Worm (Caenorhabditis elegans) whole organism, L3 larva: Measurements from ENCODE around the gene R04D3.2.

Source experiments
- R02D3.7 ChIP-seq: fragments of 150-350 bp; optimal IDR thresholded peaks from 2 replicates; lab custom pipeline; 2014; ENCODE audit warnings: missing biosample characterization, missing genetic modification characterization
- ZK546.5 ChIP-seq: sonication (generic microtip); optimal IDR thresholded peaks from 2 replicates; lab custom pipeline; 2017; ENCODE audit warnings: missing biosample characterization, missing genetic modification characterization
- aly-2 ChIP-seq: fragments of 150-350 bp; optimal IDR thresholded peaks from 2 replicates; lab custom pipeline; 2014; ENCODE audit warnings: missing biosample characterization, missing genetic modification characterization
- ama-1 ChIP-seq: fragments of 150-350 bp; optimal IDR thresholded peaks from 2 replicates; lab custom pipeline; 2018
- ceh-16 ChIP-seq: sonication (generic microtip); optimal IDR thresholded peaks from 2 replicates; lab custom pipeline; 2017; ENCODE audit warnings: missing biosample characterization, missing genetic modification characterization
- ceh-28 ChIP-seq: fragments of 150-350 bp; optimal IDR thresholded peaks from 2 replicates; lab custom pipeline; 2014; ENCODE audit warnings: missing biosample characterization, missing genetic modification reagents, missing genetic modification characterization
- ceh-82 ChIP-seq: fragments of 150-350 bp; optimal IDR thresholded peaks from 2 replicates; lab custom pipeline; 2014; ENCODE audit warnings: missing biosample characterization, missing genetic modification characterization
- ceh-9 ChIP-seq: sonication (generic microtip); optimal IDR thresholded peaks from 2 replicates; lab custom pipeline; 2018; ENCODE audit warnings: missing biosample characterization, missing genetic modification characterization
- daf-12 ChIP-seq: fragments of 150-350 bp; optimal IDR thresholded peaks from 2 replicates; lab custom pipeline; 2014; ENCODE audit warnings: missing biosample characterization, missing genetic modification reagents, missing genetic modification characterization
- egl-27 ChIP-seq: sonication (generic microtip); optimal IDR thresholded peaks from 4 replicates; lab custom pipeline; 2017; ENCODE audit warnings: missing biosample characterization, missing genetic modification reagents, missing genetic modification characterization
- egl-5 ChIP-seq: fragments of 150-350 bp; optimal IDR thresholded peaks from 2 replicates; lab custom pipeline; 2017; ENCODE audit warnings: missing biosample characterization, missing genetic modification reagents, missing genetic modification characterization, inconsistent platforms
- elt-1 ChIP-seq: fragments of 150-350 bp; optimal IDR thresholded peaks from 2 replicates; lab custom pipeline; 2014; ENCODE audit warnings: missing biosample characterization, missing genetic modification characterization
- elt-2 ChIP-seq: sonication (generic microtip); optimal IDR thresholded peaks from 2 replicates; lab custom pipeline; 2016; ENCODE audit warnings: missing genetic modification reagents, mild to moderate bottlenecking, missing genetic modification characterization, missing compliant biosample characterization
- elt-3 ChIP-seq, 3 experiments: fragments of 150-350 bp in 1 of 3; sonication (generic microtip) in 2 of 3; optimal IDR thresholded peaks; 2 replicates in 2 of 3; 4 replicates in 1 of 3; lab custom pipeline; 2014 to 2017; ENCODE audit warnings: missing biosample characterization in 3 of 3, missing genetic modification characterization in 3 of 3
- eor-1 ChIP-seq, 2 experiments: fragments of 150-350 bp; optimal IDR thresholded peaks; 2 replicates each; lab custom pipeline; 2014 to 2018; ENCODE audit warnings: missing biosample characterization in 2 of 2, missing genetic modification characterization in 2 of 2
- fkh-2 ChIP-seq: fragments of 150-350 bp; optimal IDR thresholded peaks from 2 replicates; lab custom pipeline; 2014; ENCODE audit warnings: missing biosample characterization, missing genetic modification reagents, missing genetic modification characterization
- fos-1 ChIP-seq: fragments of 150-350 bp; optimal IDR thresholded peaks from 2 replicates; lab custom pipeline; 2014; ENCODE audit warnings: missing biosample characterization, missing genetic modification characterization
- hmg-11 ChIP-seq: sonication (generic microtip); optimal IDR thresholded peaks from 2 replicates; lab custom pipeline; 2016; ENCODE audit warnings: missing genetic modification characterization, missing compliant biosample characterization
- jun-1 ChIP-seq: fragments of 150-350 bp; optimal IDR thresholded peaks from 2 replicates; lab custom pipeline; 2014; ENCODE audit warnings: missing biosample characterization, missing genetic modification reagents, missing genetic modification characterization
- lin-15B ChIP-seq: fragments of 150-350 bp; optimal IDR thresholded peaks from 2 replicates; lab custom pipeline; 2014; ENCODE audit warnings: missing biosample characterization, missing genetic modification characterization
- lin-39 ChIP-seq: fragments of 150-350 bp; optimal IDR thresholded peaks from 2 replicates; lab custom pipeline; 2018; ENCODE audit warnings: missing biosample characterization, missing genetic modification reagents, missing genetic modification characterization
- lsy-12 ChIP-seq: sonication (generic microtip); optimal IDR thresholded peaks from 2 replicates; lab custom pipeline; 2016; ENCODE audit warnings: mild to moderate bottlenecking, missing genetic modification characterization, missing compliant biosample characterization
- mdl-1 ChIP-seq: fragments of 150-350 bp; optimal IDR thresholded peaks from 2 replicates; lab custom pipeline; 2014; ENCODE audit warnings: missing biosample characterization, missing genetic modification characterization
- mml-1 ChIP-seq: fragments of 150-350 bp; sonication (generic microtip); optimal IDR thresholded peaks from 3 replicates; lab custom pipeline; 2014; ENCODE audit warnings: missing biosample characterization, missing genetic modification characterization
- nhr-11 ChIP-seq: fragments of 150-350 bp; optimal IDR thresholded peaks from 2 replicates; lab custom pipeline; 2014; ENCODE audit warnings: missing biosample characterization, missing genetic modification characterization
- nhr-12 ChIP-seq: fragments of 150-350 bp; optimal IDR thresholded peaks from 2 replicates; lab custom pipeline; 2014; ENCODE audit warnings: missing biosample characterization, missing genetic modification characterization
- nhr-23 ChIP-seq: fragments of 150-350 bp; optimal IDR thresholded peaks from 2 replicates; lab custom pipeline; 2014; ENCODE audit warnings: missing biosample characterization, missing genetic modification reagents, missing genetic modification characterization
- nhr-237 ChIP-seq: fragments of 150-350 bp; optimal IDR thresholded peaks from 2 replicates; lab custom pipeline; 2014; ENCODE audit warnings: missing biosample characterization, missing genetic modification characterization
- nhr-28 ChIP-seq: fragments of 150-350 bp; optimal IDR thresholded peaks from 2 replicates; lab custom pipeline; 2014; ENCODE audit warnings: missing biosample characterization, missing genetic modification characterization
- nhr-67 ChIP-seq: fragments of 150-350 bp; optimal IDR thresholded peaks from 2 replicates; lab custom pipeline; 2014; ENCODE audit warnings: missing biosample characterization, missing genetic modification characterization
- nhr-76 ChIP-seq: fragments of 150-350 bp; sonication (generic microtip); optimal IDR thresholded peaks from 5 replicates; lab custom pipeline; 2014; ENCODE audit warnings: missing biosample characterization, missing genetic modification characterization
- nhr-77 ChIP-seq: fragments of 150-350 bp; optimal IDR thresholded peaks from 2 replicates; lab custom pipeline; 2014; ENCODE audit warnings: missing biosample characterization, missing genetic modification characterization
- pha-4 ChIP-seq: fragments of 150-350 bp; optimal IDR thresholded peaks from 2 replicates; lab custom pipeline; 2014; ENCODE audit warnings: missing biosample characterization, missing genetic modification reagents, missing genetic modification characterization
- pqm-1 ChIP-seq: fragments of 150-350 bp; optimal IDR thresholded peaks from 2 replicates; lab custom pipeline; 2017; ENCODE audit warnings: missing biosample characterization, missing genetic modification characterization, inconsistent platforms
- sea-2 ChIP-seq: fragments of 150-350 bp; sonication (generic microtip); optimal IDR thresholded peaks from 4 replicates; lab custom pipeline; 2014; ENCODE audit warnings: missing biosample characterization, missing genetic modification reagents, missing genetic modification characterization
- skn-1 ChIP-seq: fragments of 150-350 bp; optimal IDR thresholded peaks from 2 replicates; lab custom pipeline; 2014; ENCODE audit warnings: missing biosample characterization, missing genetic modification characterization
- snpc-4 ChIP-seq: fragments of 150-350 bp; optimal IDR thresholded peaks from 2 replicates; lab custom pipeline; 2014; ENCODE audit warnings: missing biosample characterization, missing genetic modification characterization
- tbx-2 ChIP-seq: sonication (generic microtip); optimal IDR thresholded peaks from 2 replicates; lab custom pipeline; 2016; ENCODE audit warnings: mild to moderate bottlenecking, missing genetic modification characterization, missing compliant biosample characterization
- unc-39 ChIP-seq: sonication (generic microtip); optimal IDR thresholded peaks from 4 replicates; lab custom pipeline; 2017; ENCODE audit warnings: missing biosample characterization, missing genetic modification characterization
- unc-62 ChIP-seq: fragments of 150-350 bp; sonication (generic microtip); optimal IDR thresholded peaks from 4 replicates; lab custom pipeline; 2014; ENCODE audit warnings: missing biosample characterization, missing genetic modification reagents, missing genetic modification characterization
- zag-1 ChIP-seq: fragments of 150-350 bp; optimal IDR thresholded peaks from 2 replicates; lab custom pipeline; 2014; ENCODE audit warnings: missing biosample characterization, missing genetic modification characterization
- ztf-4 ChIP-seq: fragments of 150-350 bp; optimal IDR thresholded peaks from 2 replicates; lab custom pipeline; 2014; ENCODE audit warnings: missing biosample characterization, missing genetic modification characterization

The R04D3.2 gene

ce11 chrX:13286533-13286932 is at the start of gene R04D3.2:
R04D3.2 (minus strand) TSS chrX:13286633.
- TF ChIP-seq daf-12 (tag; lab: Kevin White, UChicago) (no peak), elt-2 (tag; lab: Kevin White, UChicago) (no peak), hmg-11 (tag; lab: Kevin White, UChicago) (no peak), nhr-77 (tag; lab: Kevin White, UChicago) (no peak), pqm-1 (tag; lab: Kevin White, UChicago) (no peak), nhr-11 (tag; lab: Kevin White, UChicago) (no peak), fos-1 (tag; lab: Kevin White, UChicago) (no peak), ZK546.5 (no peak), lin-39 (tag; lab: Kevin White, UChicago) (no peak), egl-27 (no peak), aly-2 (tag; lab: Kevin White, UChicago) (no peak), mml-1 (tag; lab: Kevin White, UChicago) (no peak), nhr-28 (tag; lab: Kevin White, UChicago) (no peak), unc-62 (GFP tag; lab: Kevin White, UChicago) (no peak), lin-15B (tag; lab: Kevin White, UChicago) (no peak), nhr-237 (tag; lab: Kevin White, UChicago) (no peak), fkh-2 (tag; lab: Kevin White, UChicago) (no peak), lsy-12 (tag; lab: Kevin White, UChicago) (no peak), nhr-67 (tag; lab: Kevin White, UChicago) (no peak), pha-4 (tag; lab: Kevin White, UChicago) (no peak)
- TF ChIP-seq, all 47 proteins: peak for 0

DNA sequence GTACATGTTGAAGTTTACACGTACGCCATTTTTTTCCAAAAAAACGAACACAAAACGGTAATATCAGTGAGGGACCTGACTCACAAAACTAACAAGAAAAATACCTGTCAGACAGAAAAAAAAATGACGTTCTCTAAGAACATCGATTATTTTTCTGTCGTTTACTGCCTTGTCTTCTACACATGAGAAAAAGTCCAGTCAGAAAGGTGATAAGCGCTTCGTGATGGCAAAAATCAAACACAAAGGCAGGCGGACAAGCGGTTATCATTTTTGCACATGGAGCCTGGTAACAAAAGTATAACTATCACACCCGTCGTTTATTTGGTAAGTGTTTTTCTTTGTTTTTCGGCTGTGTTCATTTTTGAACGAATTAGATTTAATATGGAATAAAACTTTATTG is 47.4 kb upstream of the R04D3.2 start, which contains the start of gene F46G10.4:
TSS of gene F46G10.4 (plus strand) at position 212 of the 400 bp plus-strand sequence.
- no peak for TF ChIP-seq sea-2 (GFP tag; lab: Kevin White, UChicago)
- TF ChIP-seq tbx-2, result no peak
- peak; percentile 14 for TF ChIP-seq pha-4 (tag; lab: Kevin White, UChicago)
- TF ChIP-seq lsy-12 (tag; lab: Kevin White, UChicago), result no peak
- no peak for TF ChIP-seq nhr-76 (tag; lab: Kevin White, UChicago)
- TF ChIP-seq egl-5, result no peak
- TF ChIP-seq hmg-11 (tag; lab: Kevin White, UChicago), result no peak
- no peak for TF ChIP-seq aly-2 (tag; lab: Kevin White, UChicago)
- TF ChIP-seq skn-1, result no peak
- no peak for TF ChIP-seq ztf-4 (tag; lab: Kevin White, UChicago)
- no peak for TF ChIP-seq R02D3.7 (tag; lab: Kevin White, UChicago)
- TF ChIP-seq ceh-9, result no peak
- no peak for TF ChIP-seq nhr-237 (tag; lab: Kevin White, UChicago)
- TF ChIP-seq elt-2 (tag; lab: Kevin White, UChicago), result peak; percentile 82
- TF ChIP-seq pqm-1 (tag; lab: Kevin White, UChicago), result peak; percentile 88
- TF ChIP-seq ceh-82 (tag; lab: Kevin White, UChicago), result no peak
- no peak for TF ChIP-seq snpc-4
- TF ChIP-seq mml-1 (tag; lab: Kevin White, UChicago), result no peak
- no peak for TF ChIP-seq zag-1 (tag; lab: Kevin White, UChicago)
- TF ChIP-seq ceh-28 (tag; lab: Kevin White, UChicago), result no peak
- no peak for TF ChIP-seq nhr-11 (tag; lab: Kevin White, UChicago)
- TF ChIP-seq fos-1 (tag; lab: Kevin White, UChicago), result no peak
- TF ChIP-seq mdl-1, result no peak

DNA sequence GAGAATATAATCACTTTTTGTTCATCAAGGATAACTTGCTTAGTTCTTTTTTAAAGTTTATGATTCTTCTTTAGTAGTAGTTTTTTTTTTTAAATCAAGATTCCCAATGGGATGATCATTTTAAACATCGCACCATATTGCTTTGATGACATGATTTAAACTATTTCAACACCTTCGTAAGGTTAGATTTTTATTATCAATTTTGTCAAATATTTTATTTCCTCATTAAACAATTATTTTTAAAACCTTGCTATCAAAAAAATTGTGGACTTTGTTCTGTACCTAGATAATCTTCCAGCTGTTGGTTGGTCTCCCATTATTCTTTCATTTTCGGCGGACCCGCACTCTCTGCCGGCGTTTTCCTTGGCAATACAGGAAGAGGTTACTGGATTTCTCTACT is 45.0 kb upstream of the R04D3.2 start, which contains the start of gene sir-2.3:
TSS of gene sir-2.3 (plus strand) at position 301 of the 400 bp plus-strand sequence.
- TF ChIP-seq nhr-76 (tag; lab: Kevin White, UChicago) (no peak), sea-2 (GFP tag; lab: Kevin White, UChicago) (no peak), snpc-4 (no peak), hmg-11 (tag; lab: Kevin White, UChicago) (no peak)
- TF ChIP-seq, all 47 proteins: peak for 0

ce11 chrX:13328868-13329267 is 42.4 kb upstream of the R04D3.2 start:
- TF ChIP-seq mdl-1, result peak; percentile 74
- TF ChIP-seq skn-1, result no peak
- no peak for TF ChIP-seq ztf-4 (tag; lab: Kevin White, UChicago)
- TF ChIP-seq nhr-12 (tag; lab: Kevin White, UChicago), result no peak
- no peak for TF ChIP-seq fkh-2 (tag; lab: Kevin White, UChicago)
- TF ChIP-seq lin-15B (tag; lab: Kevin White, UChicago), result peak; percentile 78
- peak; percentile 92 for TF ChIP-seq fos-1 (tag; lab: Kevin White, UChicago)
- TF ChIP-seq unc-39, result no peak
- TF ChIP-seq ceh-16 (tag; lab: Kevin White, UChicago), result no peak
- TF ChIP-seq nhr-67 (tag; lab: Kevin White, UChicago), result no peak
- no peak for TF ChIP-seq ama-1
- TF ChIP-seq snpc-4, result peak; percentile 64
- TF ChIP-seq ceh-28 (tag; lab: Kevin White, UChicago), result peak; percentile 59
- TF ChIP-seq nhr-237 (tag; lab: Kevin White, UChicago), result no peak
- TF ChIP-seq R02D3.7 (tag; lab: Kevin White, UChicago), result peak; percentile 35
- TF ChIP-seq eor-1 (tag; optimal IDR thresholded peaks at IDR 0.05; lab: Kevin White, UChicago), result no peak
- peak; percentile 52 for TF ChIP-seq nhr-11 (tag; lab: Kevin White, UChicago)
- TF ChIP-seq lin-39 (tag; lab: Kevin White, UChicago), result peak; percentile 98
- peak; percentile 74 for TF ChIP-seq mml-1 (tag; lab: Kevin White, UChicago)
- TF ChIP-seq nhr-23 (tag; lab: Kevin White, UChicago), result peak; percentile 88
- peak; percentile 45 for TF ChIP-seq elt-2 (tag; lab: Kevin White, UChicago)
- TF ChIP-seq tbx-2, result peak; percentile 28
- no peak for TF ChIP-seq lsy-12 (tag; lab: Kevin White, UChicago)
- TF ChIP-seq ceh-82 (tag; lab: Kevin White, UChicago), result no peak
- no peak for TF ChIP-seq aly-2 (tag; lab: Kevin White, UChicago)
- TF ChIP-seq elt-1, result no peak
- no peak for TF ChIP-seq nhr-77 (tag; lab: Kevin White, UChicago)
- peak in 1 of 3 experiments; percentile 5 for TF ChIP-seq elt-3 (tag; optimal IDR thresholded peaks at IDR 0.05; lab: Kevin White, UChicago)
- peak; percentile 83 for TF ChIP-seq jun-1
- TF ChIP-seq ZK546.5, result no peak
